Worm (Caenorhabditis elegans) whole organism, L1 larva: ENCODE measurements around the gene Y105C5B.15.

Experiments
- C04F5.9 ChIP-seq: sonication (generic microtip); optimal IDR thresholded peaks from 2 replicates; lab custom pipeline; 2016; ENCODE audit warnings: missing genetic modification characterization, missing compliant biosample characterization
- C16A3.4 ChIP-seq: fragments of 150-350 bp; optimal IDR thresholded peaks from 2 replicates; lab custom pipeline; 2014; ENCODE audit warnings: missing biosample characterization, missing genetic modification characterization
- C34B4.2 ChIP-seq: sonication (generic microtip); optimal IDR thresholded peaks from 2 replicates; lab custom pipeline; 2017; ENCODE audit warnings: mild to moderate bottlenecking, missing genetic modification characterization, missing compliant biosample characterization
- F16B12.6 ChIP-seq: fragments of 150-350 bp; optimal IDR thresholded peaks from 2 replicates; lab custom pipeline; 2014; ENCODE audit warnings: missing biosample characterization, missing genetic modification characterization
- Y116A8C.19 ChIP-seq: sonication (generic microtip); optimal IDR thresholded peaks from 2 replicates; lab custom pipeline; 2016; ENCODE audit warnings: missing compliant biosample characterization, missing genetic modification characterization, borderline replicate concordance
- aha-1 ChIP-seq: fragments of 150-350 bp; optimal IDR thresholded peaks from 2 replicates; lab custom pipeline; 2014; ENCODE audit warnings: missing biosample characterization, missing genetic modification characterization
- alr-1 ChIP-seq: fragments of 200-800 bp; sonication (Bioruptor generic); optimal IDR thresholded peaks from 2 replicates; lab custom pipeline; 2018; ENCODE audit warnings: borderline replicate concordance, mild to moderate bottlenecking, missing genetic modification characterization, missing compliant biosample characterization
- ama-1 ChIP-seq: fragments of 150-350 bp; optimal IDR thresholded peaks from 2 replicates; lab custom pipeline; 2014
- blmp-1 ChIP-seq: fragments of 150-350 bp; optimal IDR thresholded peaks from 2 replicates; lab custom pipeline; 2014; ENCODE audit warnings: missing biosample characterization, missing genetic modification characterization
- ceh-63 ChIP-seq: fragments of 200-800 bp; sonication (Bioruptor generic); optimal IDR thresholded peaks from 2 replicates; lab custom pipeline; 2018; ENCODE audit warnings: mild to moderate bottlenecking, missing genetic modification characterization, missing compliant biosample characterization
- ceh-8 ChIP-seq: fragments of 200-800 bp; sonication (Bioruptor generic); optimal IDR thresholded peaks from 2 replicates; lab custom pipeline; 2018; ENCODE audit warnings: mild to moderate bottlenecking, missing genetic modification characterization, moderate library complexity, missing compliant biosample characterization
- ceh-82 ChIP-seq, 3 experiments: fragments of 150-350 bp in 1 of 3; sonication (generic microtip) in 2 of 3; optimal IDR thresholded peaks; 2 replicates each; lab custom pipeline; 2014 to 2017; ENCODE audit warnings: missing biosample characterization in 3 of 3, missing genetic modification characterization in 3 of 3
- ces-1 ChIP-seq: fragments of 150-350 bp; optimal IDR thresholded peaks from 2 replicates; lab custom pipeline; 2014; ENCODE audit warnings: missing biosample characterization, missing genetic modification reagents, missing genetic modification characterization
- dsc-1 ChIP-seq: sonication (generic microtip); optimal IDR thresholded peaks from 2 replicates; lab custom pipeline; 2016; ENCODE audit warnings: mild to moderate bottlenecking, missing genetic modification characterization, missing compliant biosample characterization
- egl-13 ChIP-seq: sonication (generic microtip); optimal IDR thresholded peaks from 2 replicates; lab custom pipeline; 2016; ENCODE audit warnings: missing genotype, missing genetic modification reagents, missing genetic modification characterization, missing compliant biosample characterization
- ets-5 ChIP-seq: fragments of 200-800 bp; sonication (Bioruptor generic); IDR thresholded peaks from 2 replicates; pipeline ENCODE4 v1.3.6; 2022; ENCODE audit warnings: missing genetic modification characterization, missing compliant biosample characterization
- fkh-4 ChIP-seq: sonication (generic microtip); optimal IDR thresholded peaks from 2 replicates; lab custom pipeline; 2016; ENCODE audit warnings: missing compliant biosample characterization, missing genetic modification characterization, borderline replicate concordance
- fkh-8 ChIP-seq: sonication (generic microtip); optimal IDR thresholded peaks from 2 replicates; lab custom pipeline; 2016; ENCODE audit warnings: mild to moderate bottlenecking, missing genetic modification characterization, missing compliant biosample characterization
- grh-1 ChIP-seq: fragments of 200-800 bp; sonication (Bioruptor generic); IDR thresholded peaks from 2 replicates; pipeline ENCODE4 v1.3.6; 2022; ENCODE audit warnings: missing genetic modification reagents, missing genetic modification characterization, missing compliant biosample characterization
- hlh-17 ChIP-seq: fragments of 200-800 bp; sonication (Bioruptor generic); optimal IDR thresholded peaks from 2 replicates; lab custom pipeline; 2018; ENCODE audit warnings: missing genetic modification characterization, mild to moderate bottlenecking, missing compliant biosample characterization, moderate library complexity, borderline replicate concordance
- hpl-2 ChIP-seq: fragments of 150-350 bp; optimal IDR thresholded peaks from 2 replicates; lab custom pipeline; 2014; ENCODE audit warnings: missing biosample characterization, missing genetic modification reagents, missing genetic modification characterization
- irx-1 ChIP-seq: sonication (generic microtip); optimal IDR thresholded peaks from 2 replicates; lab custom pipeline; 2016; ENCODE audit warnings: missing genetic modification characterization, missing compliant biosample characterization
- isw-1 ChIP-seq: fragments of 200-800 bp; sonication (Bioruptor generic); IDR thresholded peaks from 2 replicates; pipeline ENCODE4 v1.3.6; 2022; ENCODE audit warnings: missing genetic modification characterization, missing compliant biosample characterization
- lin-13 ChIP-seq: fragments of 150-350 bp; optimal IDR thresholded peaks from 2 replicates; lab custom pipeline; 2014; ENCODE audit warnings: missing biosample characterization, missing genetic modification reagents, missing genetic modification characterization
- lin-14 ChIP-seq: fragments of 200-800 bp; sonication (Bioruptor generic); optimal IDR thresholded peaks from 2 replicates; lab custom pipeline; 2018; ENCODE audit warnings: mild to moderate bottlenecking, missing genetic modification characterization, moderate library complexity, missing compliant biosample characterization
- lin-15B ChIP-seq: fragments of 150-350 bp; sonication (generic microtip); optimal IDR thresholded peaks from 3 replicates; lab custom pipeline; 2014; ENCODE audit warnings: missing biosample characterization, missing genetic modification characterization
- lin-35 ChIP-seq, 2 experiments: fragments of 150-350 bp; optimal IDR thresholded peaks; 2 replicates each; lab custom pipeline; 2014; ENCODE audit warnings: missing biosample characterization in 2 of 2, missing genetic modification characterization in 2 of 2, missing genetic modification reagents in 2 of 2
- lin-39 ChIP-seq: fragments of 150-350 bp; optimal IDR thresholded peaks from 2 replicates; lab custom pipeline; 2014; ENCODE audit warnings: missing biosample characterization, missing genetic modification reagents, missing genetic modification characterization
- lir-3 ChIP-seq: sonication (generic microtip); optimal IDR thresholded peaks from 2 replicates; lab custom pipeline; 2016; ENCODE audit warnings: mild to moderate bottlenecking, missing genetic modification characterization, moderate library complexity, missing compliant biosample characterization; ENCODE audit not compliant: poor library complexity
- lsy-2 ChIP-seq, 2 experiments: fragments of 150-350 bp; optimal IDR thresholded peaks; 2 replicates each; lab custom pipeline; 2014; ENCODE audit warnings: missing biosample characterization in 2 of 2, missing genetic modification characterization in 2 of 2
- mdl-1 ChIP-seq, 2 experiments: fragments of 150-350 bp; optimal IDR thresholded peaks; 2 replicates each; lab custom pipeline; 2014 to 2017; ENCODE audit warnings: missing biosample characterization in 2 of 2, missing genetic modification characterization in 2 of 2, inconsistent platforms in 1 of 2
- mep-1 ChIP-seq: fragments of 150-350 bp; optimal IDR thresholded peaks from 2 replicates; lab custom pipeline; 2014; ENCODE audit warnings: missing biosample characterization, missing genetic modification characterization
- nhr-11 ChIP-seq: fragments of 150-350 bp; optimal IDR thresholded peaks from 2 replicates; lab custom pipeline; 2014; ENCODE audit warnings: missing biosample characterization, missing genetic modification characterization
- nhr-12 ChIP-seq: sonication (generic microtip); optimal IDR thresholded peaks from 2 replicates; lab custom pipeline; 2017; ENCODE audit warnings: missing biosample characterization, missing genetic modification characterization
- nhr-19 ChIP-seq: fragments of 200-800 bp; sonication (Bioruptor generic); conservative IDR thresholded peaks from 2 replicates; pipeline ENCODE4 v1.3.6; 2022; ENCODE audit warnings: missing genetic modification characterization, missing compliant biosample characterization
- nhr-237 ChIP-seq: fragments of 150-350 bp; optimal IDR thresholded peaks from 2 replicates; lab custom pipeline; 2014; ENCODE audit warnings: missing biosample characterization, missing genetic modification characterization
- nhr-28 ChIP-seq: fragments of 150-350 bp; optimal IDR thresholded peaks from 2 replicates; lab custom pipeline; 2014; ENCODE audit warnings: missing biosample characterization, missing genetic modification characterization
- nhr-47 ChIP-seq: sonication (generic microtip); optimal IDR thresholded peaks from 2 replicates; lab custom pipeline; 2016; ENCODE audit warnings: mild to moderate bottlenecking, missing genetic modification characterization, moderate library complexity, missing compliant biosample characterization
- nhr-71 ChIP-seq: sonication (generic microtip); optimal IDR thresholded peaks from 2 replicates; lab custom pipeline; 2016; ENCODE audit warnings: mild to moderate bottlenecking, missing genetic modification characterization, moderate library complexity, missing compliant biosample characterization
- nhr-76 ChIP-seq: sonication (generic microtip); optimal IDR thresholded peaks from 2 replicates; lab custom pipeline; 2017; ENCODE audit warnings: missing biosample characterization, missing genetic modification characterization
- nhr-77 ChIP-seq: fragments of 150-350 bp; optimal IDR thresholded peaks from 2 replicates; lab custom pipeline; 2014; ENCODE audit warnings: missing biosample characterization, missing genetic modification characterization
- nhr-85 ChIP-seq: sonication (generic microtip); peaks from one replicate; lab custom pipeline; 2016; ENCODE audit warnings: missing genetic modification characterization, inconsistent platforms, missing compliant biosample characterization
- skn-1 ChIP-seq: fragments of 150-350 bp; optimal IDR thresholded peaks from 2 replicates; lab custom pipeline; 2014; ENCODE audit warnings: missing biosample characterization, missing genetic modification characterization
- snpc-4 ChIP-seq: fragments of 150-350 bp; optimal IDR thresholded peaks from 2 replicates; lab custom pipeline; 2014; ENCODE audit warnings: missing biosample characterization, missing genetic modification characterization
- sox-4 ChIP-seq: sonication (generic microtip); optimal IDR thresholded peaks from 2 replicates; lab custom pipeline; 2016; ENCODE audit warnings: missing genetic modification characterization, missing compliant biosample characterization
- sptf-1 ChIP-seq: fragments of 150-350 bp; optimal IDR thresholded peaks from 2 replicates; lab custom pipeline; 2014; ENCODE audit warnings: missing biosample characterization, missing genetic modification characterization
- sup-37 ChIP-seq: fragments of 200-800 bp; sonication (Bioruptor generic); optimal IDR thresholded peaks from 2 replicates; lab custom pipeline; 2018; ENCODE audit warnings: mild to moderate bottlenecking, missing genetic modification characterization, missing compliant biosample characterization
- swsn-7 ChIP-seq: sonication (generic microtip); optimal IDR thresholded peaks from 2 replicates; lab custom pipeline; 2016; ENCODE audit warnings: missing genetic modification characterization, missing compliant biosample characterization
- tbx-2 ChIP-seq: sonication (generic microtip); optimal IDR thresholded peaks from 2 replicates; lab custom pipeline; 2016; ENCODE audit warnings: missing genetic modification characterization, missing compliant biosample characterization
- tlp-1 ChIP-seq: fragments of 150-350 bp; optimal IDR thresholded peaks from 2 replicates; lab custom pipeline; 2014; ENCODE audit warnings: missing biosample characterization, missing genetic modification characterization
- unc-30 ChIP-seq: sonication (generic microtip); optimal IDR thresholded peaks from 2 replicates; lab custom pipeline; 2017; ENCODE audit warnings: missing biosample characterization, missing genetic modification characterization
- unc-62 ChIP-seq: fragments of 150-350 bp; optimal IDR thresholded peaks from 2 replicates; lab custom pipeline; 2014; ENCODE audit warnings: missing biosample characterization, missing genetic modification reagents, missing genetic modification characterization
- xbp-1 ChIP-seq: sonication (generic microtip); optimal IDR thresholded peaks from 2 replicates; lab custom pipeline; 2016; ENCODE audit warnings: missing genetic modification characterization, missing compliant biosample characterization
- zag-1 ChIP-seq: fragments of 150-350 bp; optimal IDR thresholded peaks from 2 replicates; lab custom pipeline; 2014; ENCODE audit warnings: missing biosample characterization, missing genetic modification characterization
- zip-4 ChIP-seq: fragments of 200-800 bp; sonication (Bioruptor generic); optimal IDR thresholded peaks from 2 replicates; lab custom pipeline; 2018; ENCODE audit warnings: mild to moderate bottlenecking, missing genetic modification characterization, moderate library complexity, missing compliant biosample characterization

The Y105C5B.15 gene

DNA sequence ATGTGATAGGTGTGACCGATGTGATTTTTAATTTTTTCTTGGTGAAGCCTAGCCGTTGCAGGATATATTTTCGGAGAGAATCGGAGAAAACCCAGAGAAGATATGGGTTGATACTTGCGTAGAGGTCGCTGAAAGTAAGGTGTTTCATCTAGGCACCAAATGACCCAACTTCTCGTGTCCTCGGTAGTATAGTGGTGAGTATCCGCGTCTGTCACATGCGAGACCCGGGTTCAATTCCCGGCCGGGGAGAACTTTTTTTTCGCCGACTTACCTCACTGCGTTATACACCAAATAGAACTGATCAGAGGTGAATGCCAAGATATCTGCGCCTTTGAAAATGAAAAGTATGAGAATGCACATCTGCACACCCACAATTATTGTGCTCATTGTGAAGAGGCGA lies 19.9 kb upstream of the Y105C5B.15 start:
- TF ChIP-seq sup-37 (GFP tag; lab: Kevin White, UChicago): no peak
- no peak for TF ChIP-seq nhr-12 (tag; lab: Kevin White, UChicago)
- TF ChIP-seq lir-3: peak; percentile 22
- no peak for TF ChIP-seq lin-14 (GFP tag; lab: Kevin White, UChicago)
- no peak for TF ChIP-seq C04F5.9
- no peak for TF ChIP-seq tbx-2
- TF ChIP-seq ceh-63 (GFP tag; lab: Kevin White, UChicago): no peak
- TF ChIP-seq nhr-28 (tag; lab: Kevin White, UChicago): no peak
- TF ChIP-seq lin-15B (tag; lab: Kevin White, UChicago): no peak
- TF ChIP-seq nhr-19: peak; percentile 50
- TF ChIP-seq ama-1 (lab: Kevin White, UChicago): no peak
- no peak for TF ChIP-seq irx-1 (tag; lab: Kevin White, UChicago)
- no peak for TF ChIP-seq C34B4.2 (tag; lab: Kevin White, UChicago)
- TF ChIP-seq nhr-11 (tag; lab: Kevin White, UChicago): no peak
- no peak for TF ChIP-seq dsc-1 (tag; lab: Kevin White, UChicago)
- TF ChIP-seq hlh-17 (GFP tag; lab: Kevin White, UChicago): no peak
- TF ChIP-seq snpc-4 (tag; lab: Kevin White, UChicago): no peak
- TF ChIP-seq lsy-2 (tag; optimal IDR thresholded peaks at IDR 0.05; lab: Kevin White, UChicago): no peak
- TF ChIP-seq swsn-7: peak; percentile 27
- no peak for TF ChIP-seq zag-1 (tag; lab: Kevin White, UChicago)
- TF ChIP-seq ets-5 (GFP tag; lab: Robert Waterston, UW): no peak
- no peak for TF ChIP-seq F16B12.6 (tag; lab: Kevin White, UChicago)
- no peak for TF ChIP-seq ces-1
- no peak for TF ChIP-seq zip-4 (GFP tag; lab: Kevin White, UChicago)
- TF ChIP-seq mep-1 (tag; lab: Kevin White, UChicago): peak; percentile 22
- TF ChIP-seq C16A3.4 (tag; lab: Kevin White, UChicago): peak; percentile 30
- no peak for TF ChIP-seq Y116A8C.19
- no peak for TF ChIP-seq ceh-8 (GFP tag; lab: Kevin White, UChicago)
- no peak for TF ChIP-seq blmp-1
- no peak for TF ChIP-seq nhr-76 (tag; lab: Kevin White, UChicago)
- TF ChIP-seq nhr-47: peak; percentile 37
- peak; percentile 7 to 73 for TF ChIP-seq lin-35 (GFP tag; optimal IDR thresholded peaks at IDR 0.05; lab: Kevin White, UChicago)
- no peak for TF ChIP-seq aha-1 (tag; lab: Kevin White, UChicago)
- TF ChIP-seq ceh-82 (tag; optimal IDR thresholded peaks at IDR 0.05; lab: Kevin White, UChicago): no peak
- TF ChIP-seq lin-13: no peak
- TF ChIP-seq sptf-1 (tag; lab: Kevin White, UChicago): no peak
- peak; percentile 37 for TF ChIP-seq hpl-2
- no peak for TF ChIP-seq sox-4 (tag; lab: Kevin White, UChicago)
- peak; percentile 12 for TF ChIP-seq nhr-77
- TF ChIP-seq lin-39 (tag; lab: Kevin White, UChicago): no peak
- no peak for TF ChIP-seq unc-30 (tag; lab: Kevin White, UChicago)
- peak in 1 of 2 experiments; percentile 64 for TF ChIP-seq mdl-1 (tag; optimal IDR thresholded peaks at IDR 0.05; lab: Kevin White, UChicago)
- no peak for TF ChIP-seq tlp-1
- TF ChIP-seq grh-1 (GFP tag; lab: Robert Waterston, UW): no peak
- peak; percentile 10 for TF ChIP-seq xbp-1 (tag; lab: Kevin White, UChicago)
- TF ChIP-seq fkh-8 (tag; lab: Kevin White, UChicago): peak; percentile 31
- no peak for TF ChIP-seq nhr-237 (tag; lab: Kevin White, UChicago)
- no peak for TF ChIP-seq alr-1 (tag; lab: Kevin White, UChicago)
- TF ChIP-seq skn-1: peak; percentile 7
- TF ChIP-seq isw-1 (GFP tag; lab: Robert Waterston, UW): no peak
- TF ChIP-seq fkh-4 (tag; lab: Kevin White, UChicago): no peak
- peak; percentile 46 for TF ChIP-seq nhr-71 (tag; lab: Kevin White, UChicago)
- no peak for TF ChIP-seq unc-62 (GFP tag; lab: Kevin White, UChicago)
- peak; percentile 60 for TF ChIP-seq nhr-85
- TF ChIP-seq egl-13 (tag; lab: Kevin White, UChicago): no peak
